Worm (Caenorhabditis elegans): ENCODE data around the gene glc-1.

glc-1 gene

DNA sequence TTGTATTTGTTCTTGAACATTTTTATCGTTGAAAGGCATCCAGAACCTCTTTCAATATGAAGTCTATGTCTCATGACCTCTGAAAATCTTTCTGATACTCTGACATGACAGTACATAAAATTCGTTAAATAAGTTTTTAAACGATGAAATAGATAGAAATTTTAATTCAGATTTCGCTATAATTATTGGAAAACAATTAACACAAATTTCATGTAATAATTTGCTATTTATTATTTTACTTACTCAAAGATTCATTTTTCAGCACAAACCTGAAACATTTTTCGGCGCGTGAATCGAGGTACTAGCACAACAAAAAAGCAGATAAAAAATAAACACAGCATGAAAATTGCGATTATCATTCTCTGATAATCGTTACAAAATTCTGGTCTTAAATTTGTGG, 47.1 kb downstream of the glc-1 start, which contains the start of gene T13F3.4:
Gene T13F3.4 (minus strand): TSS at position 101 of the 400 bp plus-strand sequence.
- TF ChIP-seq ceh-31 (tag; optimal IDR thresholded peaks at IDR 0.05) (no peak), ceh-9 (tag; optimal IDR thresholded peaks at IDR 0.05) (no peak), lim-6 (tag; optimal IDR thresholded peaks at IDR 0.05) (no peak)

ce11 chrV:16269556-16269955, 50.1 kb downstream of the glc-1 start, which contains the start of the genes fbxa-2 and T13F3.8:
fbxa-2 (minus strand) TSS chrV:16269656.
T13F3.8 (plus strand) TSS chrV:16269800.
- TF ChIP-seq pros-1 (tag; optimal IDR thresholded peaks at IDR 0.05): no peak
- TF ChIP-seq ama-1 (optimal IDR thresholded peaks at IDR 0.05): no peak
- TF ChIP-seq hlh-13 (GFP tag; optimal IDR thresholded peaks at IDR 0.05): no peak
- TF ChIP-seq ref-2 (tag; optimal IDR thresholded peaks at IDR 0.05): no peak
- TF ChIP-seq mec-3 (tag; optimal IDR thresholded peaks at IDR 0.05; ENCODE audit: borderline replicate concordance): no peak
- TF ChIP-seq syd-9 (tag; optimal IDR thresholded peaks at IDR 0.05): no peak
- no peak for TF ChIP-seq fax-1 (tag; optimal IDR thresholded peaks at IDR 0.05)
- no peak for TF ChIP-seq Y22D7AL.16 (tag; optimal IDR thresholded peaks at IDR 0.05)
- no peak for TF ChIP-seq ttx-3 (tag; optimal IDR thresholded peaks at IDR 0.05)
- TF ChIP-seq pqm-1 (tag; optimal IDR thresholded peaks at IDR 0.05): no peak
- TF ChIP-seq hlh-8 (tag; optimal IDR thresholded peaks at IDR 0.05): no peak
- no peak for TF ChIP-seq elt-2 (tag; optimal IDR thresholded peaks at IDR 0.05)
- no peak for TF ChIP-seq hlh-30 (tag; optimal IDR thresholded peaks at IDR 0.05; ENCODE audit: insufficient read depth)
- TF ChIP-seq dmd-4 (tag; optimal IDR thresholded peaks at IDR 0.05; ENCODE audit: borderline replicate concordance): no peak
- no peak for TF ChIP-seq C38D4.7 (GFP tag; optimal IDR thresholded peaks at IDR 0.05)

- no peak for TF ChIP-seq nhr-11 (tag; optimal IDR thresholded peaks at IDR 0.05)
- TF ChIP-seq zip-5 (tag; optimal IDR thresholded peaks at IDR 0.05): no peak
- no peak for TF ChIP-seq sox-4 (tag; optimal IDR thresholded peaks at IDR 0.05)
- TF ChIP-seq pha-2 (tag; optimal IDR thresholded peaks at IDR 0.05): no peak
- no peak for TF ChIP-seq hlh-6 (tag; optimal IDR thresholded peaks at IDR 0.05)
- no peak for TF ChIP-seq ceh-2 (tag; optimal IDR thresholded peaks at IDR 0.05)
- no peak for TF ChIP-seq syd-9 (tag; optimal IDR thresholded peaks at IDR 0.05)
- TF ChIP-seq nfya-1 (tag; optimal IDR thresholded peaks at IDR 0.05): no peak
These were observed 51.7 kb downstream of the glc-1 start, which contains the start of gene T13F3.6 for ce11 chrV:16271121-16271520. T13F3.6 (minus strand) TSS chrV:16271221.

Data from whole organism, late embryonic.